Fruit fly (Drosophila melanogaster) S2 (cell line): ENCODE data around the gene CG7714.

ENCODE experiments used
- CG8478 ChIP-seq: fragments of >200 bp; optimal IDR thresholded peaks from 2 replicates; lab custom pipeline; 2018
- CTCF ChIP-seq, 2 experiments: fragments of >200 bp; optimal IDR thresholded peaks; 2 replicates each; lab custom pipeline; 2018

DNA sequence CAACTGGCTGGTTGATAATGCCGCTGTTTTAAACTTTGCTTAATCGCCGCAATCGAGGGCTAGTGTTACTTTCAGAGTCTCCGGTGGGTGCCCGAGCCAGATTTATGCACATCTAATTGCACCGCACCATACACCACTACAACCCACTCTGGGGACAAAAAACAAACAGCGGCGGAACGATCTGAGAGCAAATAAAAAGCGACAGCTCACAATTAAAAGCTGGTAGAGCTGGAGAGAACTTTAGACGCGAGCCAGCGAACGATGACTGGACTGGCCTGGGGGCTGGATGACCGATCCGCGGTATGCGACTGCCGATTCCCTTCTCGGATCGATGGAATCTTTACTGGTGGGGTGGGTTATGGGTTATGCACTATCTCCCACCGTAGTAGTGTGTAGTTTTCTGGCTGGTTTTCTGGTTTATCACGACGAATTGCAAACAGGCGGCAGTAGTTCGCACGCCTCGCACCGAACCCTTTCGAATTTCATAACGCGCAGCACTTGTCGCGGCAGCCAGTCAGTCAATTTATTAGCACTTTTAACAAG is 13.3 kb upstream of the CG7714 start:
- no peak for TF ChIP-seq CG8478 (lab: Kevin White, UChicago)
- no peak for TF ChIP-seq CTCF (optimal IDR thresholded peaks at IDR 0.05; lab: Kevin White, UChicago)
